Worm (Caenorhabditis elegans): Measurements from ENCODE around the gene C23G10.2.

- TF ChIP-seq W03F9.2 (tag; optimal IDR thresholded peaks at IDR 0.05) (no peak), him-1 (tag; optimal IDR thresholded peaks at IDR 0.05) (no peak)
Measured at ce11 chrIII:6178586-6178985, 29.3 kb upstream of the C23G10.2 start, which contains the start of gene F42A10.7.
